Fruit fly (Drosophila melanogaster): ENCODE measurements around the gene CG6276.

Gene CG6276

dm6 chr3R:15342432-15342925 is 22.6 kb upstream of the CG6276 start:
- TF ChIP-seq CG8478 (optimal IDR thresholded peaks at IDR 0.05) (no peak), CTCF (optimal IDR thresholded peaks at IDR 0.05) (no peak)

dm6 chr3R:15340052-15340732 is 20.3 kb upstream of the CG6276 start, which contains the start of gene SerRS-m:
Gene SerRS-m, plus strand, starts transcription at chr3R:15340667.
- no peak for TF ChIP-seq CTCF (optimal IDR thresholded peaks at IDR 0.05)
- TF ChIP-seq CG8478 (optimal IDR thresholded peaks at IDR 0.05), result no peak

- TF ChIP-seq CG8478 (optimal IDR thresholded peaks at IDR 0.05), result no peak
- TF ChIP-seq CTCF (optimal IDR thresholded peaks at IDR 0.05), result no peak
Observed at dm6 chr3R:15339111-15339510, 19.2 kb upstream of the CG6276 start.

- TF ChIP-seq CTCF (optimal IDR thresholded peaks at IDR 0.05), result peak; percentile 41 to 48
- no peak for TF ChIP-seq CG8478 (optimal IDR thresholded peaks at IDR 0.05)
Observed at dm6 chr3R:15332994-15333393, 13.1 kb upstream of the CG6276 start, which contains the start of the genes Fkbp39 and Cyfip. Gene Fkbp39, minus strand, starts transcription at chr3R:15333133. Gene Cyfip, plus strand, starts transcription at chr3R:15333266.

dm6 chr3R:15330472-15330871 is 10.6 kb upstream of the CG6276 start, which contains the start of gene mRpL9:
Gene mRpL9, plus strand, starts transcription at chr3R:15330738.
- TF ChIP-seq CG8478 (optimal IDR thresholded peaks at IDR 0.05), result no peak
- TF ChIP-seq CTCF (optimal IDR thresholded peaks at IDR 0.05), result peak; percentile 4 to 23

- TF ChIP-seq CTCF (optimal IDR thresholded peaks at IDR 0.05), result no peak
- no peak for TF ChIP-seq CG8478 (optimal IDR thresholded peaks at IDR 0.05)
Observed at dm6 chr3R:15328083-15328779, 8.4 kb upstream of the CG6276 start, which contains the start of the genes CG6236 and ea. Gene CG6236, minus strand, starts transcription at chr3R:15328269. Gene ea, plus strand, starts transcription at chr3R:15328729.

- TF ChIP-seq CG8478 (optimal IDR thresholded peaks at IDR 0.05) (no peak), CTCF (optimal IDR thresholded peaks at IDR 0.05) (no peak)
Observed at dm6 chr3R:15320747-15321085, 847 bp upstream of the CG6276 start, which contains the start of gene ear. Gene ear, plus strand, starts transcription at chr3R:15320756.

dm6 chr3R:15316326-15316725 is 3.5 kb downstream of the CG6276 start, which contains the start of gene CG14866:
Gene CG14866, plus strand, starts transcription at chr3R:15316471.
- TF ChIP-seq CTCF (optimal IDR thresholded peaks at IDR 0.05) (no peak), CG8478 (optimal IDR thresholded peaks at IDR 0.05) (no peak)

dm6 chr3R:15313836-15314235 is 6.0 kb downstream of the CG6276 start:
- no peak for TF ChIP-seq CTCF (optimal IDR thresholded peaks at IDR 0.05)
- no peak for TF ChIP-seq CG8478 (optimal IDR thresholded peaks at IDR 0.05)

dm6 chr3R:15310695-15311094 is 9.2 kb downstream of the CG6276 start:
- TF ChIP-seq CG8478 (optimal IDR thresholded peaks at IDR 0.05) (no peak), CTCF (optimal IDR thresholded peaks at IDR 0.05) (no peak)

- no peak for TF ChIP-seq CTCF (optimal IDR thresholded peaks at IDR 0.05)
Observed at dm6 chr3R:15309924-15310323, 9.9 kb downstream of the CG6276 start, which contains the start of gene Tm2. Gene Tm2, plus strand, starts transcription at chr3R:15310193.

- TF ChIP-seq CTCF (optimal IDR thresholded peaks at IDR 0.05), result no peak
- TF ChIP-seq CG8478 (optimal IDR thresholded peaks at IDR 0.05), result no peak
Observed at dm6 chr3R:15305246-15305645, 14.6 kb downstream of the CG6276 start.

- no peak for TF ChIP-seq CTCF (optimal IDR thresholded peaks at IDR 0.05)
Observed at dm6 chr3R:15297904-15298303, 22.0 kb downstream of the CG6276 start.

dm6 chr3R:15293878-15294350 is 26.0 kb downstream of the CG6276 start:
- TF ChIP-seq CG8478 (optimal IDR thresholded peaks at IDR 0.05) (no peak), CTCF (optimal IDR thresholded peaks at IDR 0.05) (no peak)

dm6 chr3R:15293005-15293877 is 26.6 kb downstream of the CG6276 start:
- no peak for TF ChIP-seq CG8478 (optimal IDR thresholded peaks at IDR 0.05)
- TF ChIP-seq CTCF (optimal IDR thresholded peaks at IDR 0.05), result no peak
